Fruit fly (Drosophila melanogaster) whole organism, pupa: ENCODE data around the gene CG13398.

ENCODE experiments used
- CG4496 ChIP-seq: fragments of 200-800 bp; sonication (Bioruptor generic); IDR thresholded peaks from 3 replicates; pipeline ENCODE4 v1.3.6; 2022; ENCODE audit warnings: missing biosample characterization, missing genetic modification characterization
- CG8301 ChIP-seq: fragments of 200-800 bp; sonication (Bioruptor generic); optimal IDR thresholded peaks from 2 replicates; lab custom pipeline; 2018; ENCODE audit warnings: missing biosample characterization, mild to moderate bottlenecking, missing genetic modification characterization
- CG9948 ChIP-seq: fragments of 200-800 bp; sonication (Bioruptor generic); optimal IDR thresholded peaks from 2 replicates; lab custom pipeline; 2018; ENCODE audit warnings: missing biosample characterization, mild to moderate bottlenecking, missing genetic modification characterization, moderate library complexity
- Snoo ChIP-seq: fragments of 200-800 bp; sonication (Bioruptor generic); optimal IDR thresholded peaks from 3 replicates; lab custom pipeline; 2017; ENCODE audit warnings: missing biosample characterization, mild to moderate bottlenecking, missing genetic modification characterization, inconsistent platforms

DNA sequence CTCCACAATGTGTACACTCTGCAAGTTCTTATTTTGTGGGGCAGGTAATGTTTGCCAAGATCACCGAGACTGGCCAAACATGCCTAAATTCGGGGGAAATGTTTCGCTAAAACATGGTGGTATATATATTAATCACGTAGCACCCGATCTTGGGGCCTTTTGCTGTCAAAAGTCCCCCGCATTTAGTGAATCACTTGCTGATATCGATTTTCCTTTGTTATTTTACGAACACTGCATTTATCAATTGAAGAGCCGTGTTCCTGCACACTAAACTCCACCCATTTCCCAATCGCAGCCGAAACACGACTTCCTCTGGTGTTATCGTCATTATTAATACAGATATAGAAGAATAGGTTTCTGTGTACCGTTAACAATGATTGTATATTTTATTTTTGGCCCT, 6.7 kb upstream of the CG13398 start:
- TF ChIP-seq CG9948 (tag; lab: Kevin White, UChicago) (no peak), CG8301 (no peak), Snoo (no peak), CG4496 (GFP tag; lab: Robert Waterston, UW) (no peak)
